Worm (Caenorhabditis elegans) whole organism, L2 larva: ENCODE measurements around the gene srg-45.

ENCODE experiments used
- C34F6.9 ChIP-seq: fragments of 150-350 bp; optimal IDR thresholded peaks from 2 replicates; lab custom pipeline; 2014; ENCODE audit warnings: missing biosample characterization, missing genetic modification characterization
- F13H6.1 ChIP-seq: sonication (generic microtip); optimal IDR thresholded peaks from 2 replicates; lab custom pipeline; 2016; ENCODE audit warnings: missing genetic modification characterization, missing compliant biosample characterization
- R02D3.7 ChIP-seq: fragments of 150-350 bp; optimal IDR thresholded peaks from 2 replicates; lab custom pipeline; 2014; ENCODE audit warnings: missing biosample characterization, missing genetic modification characterization
- Y55F3AM.14 ChIP-seq: fragments of 200-800 bp; sonication (Bioruptor generic); optimal IDR thresholded peaks from 2 replicates; lab custom pipeline; 2018; ENCODE audit warnings: mild to moderate bottlenecking, missing genetic modification characterization, missing compliant biosample characterization
- ZK546.5 ChIP-seq: sonication (generic microtip); optimal IDR thresholded peaks from 2 replicates; lab custom pipeline; 2017; ENCODE audit warnings: missing biosample characterization, missing genetic modification characterization
- alr-1 ChIP-seq: fragments of 150-350 bp; optimal IDR thresholded peaks from 2 replicates; lab custom pipeline; 2014; ENCODE audit warnings: missing biosample characterization, missing genetic modification characterization
- aly-2 ChIP-seq: fragments of 150-350 bp; optimal IDR thresholded peaks from 2 replicates; lab custom pipeline; 2014; ENCODE audit warnings: missing biosample characterization, missing genetic modification characterization
- ama-1 ChIP-seq: fragments of 150-350 bp; optimal IDR thresholded peaks from 2 replicates; lab custom pipeline; 2018; ENCODE audit warnings: inconsistent platforms
- blmp-1 ChIP-seq: sonication (generic microtip); optimal IDR thresholded peaks from 2 replicates; lab custom pipeline; 2017; ENCODE audit warnings: missing genetic modification characterization, mild to moderate bottlenecking, missing compliant biosample characterization, antibody characterized with exemption, moderate library complexity; ENCODE audit not compliant: insufficient read depth
- ceh-16 ChIP-seq: fragments of 150-350 bp; optimal IDR thresholded peaks from 2 replicates; lab custom pipeline; 2014; ENCODE audit warnings: missing biosample characterization, missing genetic modification characterization
- ceh-82 ChIP-seq: fragments of 150-350 bp; optimal IDR thresholded peaks from 2 replicates; lab custom pipeline; 2014; ENCODE audit warnings: missing biosample characterization, missing genetic modification characterization
- crh-2 ChIP-seq: sonication (generic microtip); optimal IDR thresholded peaks from 2 replicates; lab custom pipeline; 2017; ENCODE audit warnings: missing biosample characterization, missing genetic modification characterization
- dmd-4 ChIP-seq: sonication (generic microtip); optimal IDR thresholded peaks from 2 replicates; lab custom pipeline; 2017; ENCODE audit warnings: missing biosample characterization, missing genetic modification characterization
- egl-27 ChIP-seq: sonication (generic microtip); optimal IDR thresholded peaks from 3 replicates; lab custom pipeline; 2017; ENCODE audit warnings: missing biosample characterization, missing genetic modification reagents, missing genetic modification characterization
- elt-1 ChIP-seq: fragments of 150-350 bp; optimal IDR thresholded peaks from 2 replicates; lab custom pipeline; 2014; ENCODE audit warnings: missing biosample characterization, missing genetic modification characterization
- fos-1 ChIP-seq: fragments of 150-350 bp; optimal IDR thresholded peaks from 2 replicates; lab custom pipeline; 2014; ENCODE audit warnings: missing biosample characterization, missing genetic modification characterization
- gmeb-1 ChIP-seq: fragments of 150-350 bp; optimal IDR thresholded peaks from 2 replicates; lab custom pipeline; 2014; ENCODE audit warnings: missing biosample characterization, missing genetic modification characterization
- lin-11 ChIP-seq: fragments of 150-350 bp; sonication (generic microtip); optimal IDR thresholded peaks from 2 replicates; lab custom pipeline; 2014; ENCODE audit warnings: missing biosample characterization, missing genetic modification characterization, inconsistent platforms, mixed read lengths
- lin-13 ChIP-seq: fragments of 150-350 bp; optimal IDR thresholded peaks from 2 replicates; lab custom pipeline; 2014; ENCODE audit warnings: missing biosample characterization, missing genetic modification reagents, missing genetic modification characterization
- lin-39 ChIP-seq: fragments of 150-350 bp; optimal IDR thresholded peaks from 2 replicates; lab custom pipeline; 2014; ENCODE audit warnings: missing biosample characterization, missing genetic modification reagents, missing genetic modification characterization
- lsy-2 ChIP-seq, 2 experiments: fragments of 150-350 bp in 1 of 2; sonication (generic microtip) in 1 of 2; optimal IDR thresholded peaks; 2 replicates each; lab custom pipeline; 2014 to 2017; ENCODE audit warnings: missing biosample characterization in 2 of 2, missing genetic modification characterization in 2 of 2
- mab-5 ChIP-seq: fragments of 150-350 bp; optimal IDR thresholded peaks from 2 replicates; lab custom pipeline; 2014; ENCODE audit warnings: missing biosample characterization, missing genetic modification characterization
- mbf-1 ChIP-seq: sonication (generic microtip); optimal IDR thresholded peaks from 2 replicates; lab custom pipeline; 2017; ENCODE audit warnings: missing biosample characterization, missing genetic modification characterization
- mdl-1 ChIP-seq, 2 experiments: fragments of 150-350 bp in 1 of 2; sonication (generic microtip) in 1 of 2; optimal IDR thresholded peaks; 2 replicates each; lab custom pipeline; 2017; ENCODE audit warnings: missing biosample characterization in 2 of 2, missing genetic modification characterization in 2 of 2
- nhr-10 ChIP-seq: sonication (generic microtip); optimal IDR thresholded peaks from 2 replicates; lab custom pipeline; 2017; ENCODE audit warnings: missing biosample characterization, missing genetic modification characterization
- nhr-11 ChIP-seq: fragments of 150-350 bp; optimal IDR thresholded peaks from 2 replicates; lab custom pipeline; 2014; ENCODE audit warnings: missing biosample characterization, missing genetic modification characterization
- nhr-12 ChIP-seq: fragments of 150-350 bp; optimal IDR thresholded peaks from 2 replicates; lab custom pipeline; 2014; ENCODE audit warnings: missing biosample characterization, missing genetic modification characterization
- nhr-129 ChIP-seq: fragments of 150-350 bp; optimal IDR thresholded peaks from 2 replicates; lab custom pipeline; 2014; ENCODE audit warnings: missing biosample characterization, missing genetic modification characterization
- nhr-21 ChIP-seq: fragments of 150-350 bp; optimal IDR thresholded peaks from 2 replicates; lab custom pipeline; 2014; ENCODE audit warnings: missing biosample characterization, missing genetic modification characterization
- nhr-23 ChIP-seq: fragments of 150-350 bp; optimal IDR thresholded peaks from 2 replicates; lab custom pipeline; 2014; ENCODE audit warnings: missing biosample characterization, missing genetic modification reagents, missing genetic modification characterization
- nhr-237 ChIP-seq: fragments of 150-350 bp; optimal IDR thresholded peaks from 2 replicates; lab custom pipeline; 2014; ENCODE audit warnings: missing biosample characterization, missing genetic modification characterization
- nhr-25 ChIP-seq: fragments of 150-350 bp; sonication (generic microtip); optimal IDR thresholded peaks from 3 replicates; lab custom pipeline; 2014; ENCODE audit warnings: missing biosample characterization, missing genetic modification characterization
- nhr-6 ChIP-seq: fragments of 150-350 bp; optimal IDR thresholded peaks from 2 replicates; lab custom pipeline; 2014; ENCODE audit warnings: missing biosample characterization, missing genetic modification characterization
- nhr-77 ChIP-seq: fragments of 150-350 bp; optimal IDR thresholded peaks from 2 replicates; lab custom pipeline; 2014; ENCODE audit warnings: missing biosample characterization, missing genetic modification characterization
- peb-1 ChIP-seq: fragments of 150-350 bp; optimal IDR thresholded peaks from 2 replicates; lab custom pipeline; 2014; ENCODE audit warnings: missing biosample characterization, missing genetic modification characterization
- sem-4 ChIP-seq: fragments of 150-350 bp; optimal IDR thresholded peaks from 2 replicates; lab custom pipeline; 2014; ENCODE audit warnings: missing biosample characterization, missing genetic modification reagents, missing genetic modification characterization
- skn-1 ChIP-seq: sonication (generic microtip); optimal IDR thresholded peaks from 2 replicates; lab custom pipeline; 2017; ENCODE audit warnings: missing biosample characterization, missing genetic modification characterization
- sma-3 ChIP-seq: sonication (generic microtip); optimal IDR thresholded peaks from 2 replicates; lab custom pipeline; 2016; ENCODE audit warnings: missing genetic modification reagents, missing genetic modification characterization, missing compliant biosample characterization
- sma-9 ChIP-seq, 2 experiments: fragments of 150-350 bp in 1 of 2; sonication (generic microtip) in 1 of 2; optimal IDR thresholded peaks; 2 replicates each; lab custom pipeline; 2014 to 2016; ENCODE audit warnings: missing genetic modification characterization in 2 of 2, mild to moderate bottlenecking in 1 of 2, missing biosample characterization in 1 of 2, missing compliant biosample characterization in 1 of 2, missing genetic modification reagents in 1 of 2, moderate library complexity in 1 of 2
- snpc-4 ChIP-seq: fragments of 150-350 bp; optimal IDR thresholded peaks from 2 replicates; lab custom pipeline; 2014; ENCODE audit warnings: missing biosample characterization, missing genetic modification characterization
- unc-55 ChIP-seq: fragments of 150-350 bp; sonication (generic microtip); optimal IDR thresholded peaks from 3 replicates; lab custom pipeline; 2014; ENCODE audit warnings: missing biosample characterization, missing genetic modification reagents, missing genetic modification characterization
- unc-62 ChIP-seq: fragments of 150-350 bp; optimal IDR thresholded peaks from 2 replicates; lab custom pipeline; 2014; ENCODE audit warnings: missing biosample characterization, missing genetic modification reagents, missing genetic modification characterization
- zag-1 ChIP-seq: fragments of 150-350 bp; optimal IDR thresholded peaks from 2 replicates; lab custom pipeline; 2014; ENCODE audit warnings: missing biosample characterization, missing genetic modification characterization
- ztf-11 ChIP-seq: sonication (generic microtip); optimal IDR thresholded peaks from 2 replicates; lab custom pipeline; 2017; ENCODE audit warnings: missing biosample characterization, missing genetic modification characterization
- ztf-4 ChIP-seq: fragments of 150-350 bp; optimal IDR thresholded peaks from 2 replicates; lab custom pipeline; 2014; ENCODE audit warnings: missing biosample characterization, missing genetic modification characterization

srg-45 gene

ce11 chrV:12334387-12334786 lies 27.1 kb downstream of the srg-45 start:
- TF ChIP-seq ztf-4 (tag; lab: Kevin White, UChicago) (no peak), nhr-129 (tag; lab: Kevin White, UChicago) (peak; percentile 37), C34F6.9 (tag; lab: Kevin White, UChicago) (peak; percentile 2), lsy-2 (tag; optimal IDR thresholded peaks at IDR 0.05; lab: Kevin White, UChicago) (peak in 1 of 2 experiments; percentile 49)

- no peak for TF ChIP-seq peb-1 (tag; lab: Kevin White, UChicago)
- no peak for TF ChIP-seq alr-1
- TF ChIP-seq, all 48 proteins: peak for 0
Measured at ce11 chrV:12337894-12338293, 30.6 kb downstream of the srg-45 start, which contains the start of gene twk-13. Gene twk-13, minus strand, starts transcription at chrV:12337994.

- no peak for TF ChIP-seq alr-1
- TF ChIP-seq crh-2: peak; percentile 97
- peak; percentile 92 for TF ChIP-seq lin-13 (GFP tag; lab: Kevin White, UChicago)
- no peak for TF ChIP-seq nhr-10 (tag; lab: Kevin White, UChicago)
- peak; percentile 16 for TF ChIP-seq Y55F3AM.14 (GFP tag; lab: Kevin White, UChicago)
- TF ChIP-seq ceh-82 (tag; lab: Kevin White, UChicago): no peak
- TF ChIP-seq gmeb-1 (tag; lab: Kevin White, UChicago): peak; percentile 99
- TF ChIP-seq mab-5 (tag; lab: Kevin White, UChicago): peak; percentile 91
- TF ChIP-seq blmp-1 (tag; lab: Kevin White, UChicago): peak; percentile 26
- TF ChIP-seq nhr-77 (tag; lab: Kevin White, UChicago): peak; percentile 53
- TF ChIP-seq ztf-4 (tag; lab: Kevin White, UChicago): peak; percentile 61
- peak; percentile 44 for TF ChIP-seq mbf-1
- TF ChIP-seq unc-62 (GFP tag; lab: Kevin White, UChicago): peak; percentile 60
- peak; percentile 98 for TF ChIP-seq unc-55 (GFP tag; lab: Kevin White, UChicago)
- peak; percentile 94 for TF ChIP-seq sma-3
- no peak for TF ChIP-seq nhr-12 (tag; lab: Kevin White, UChicago)
- TF ChIP-seq F13H6.1: peak; percentile 90
- peak in 1 of 2 experiments; percentile 62 for TF ChIP-seq mdl-1 (tag; optimal IDR thresholded peaks at IDR 0.05; lab: Kevin White, UChicago)
- TF ChIP-seq dmd-4 (tag; lab: Kevin White, UChicago): peak; percentile 56
- TF ChIP-seq elt-1 (tag; lab: Kevin White, UChicago): no peak
- peak; percentile 98 for TF ChIP-seq sma-9 (GFP tag; optimal IDR thresholded peaks at IDR 0.05; lab: Kevin White, UChicago)
- no peak for TF ChIP-seq sma-9 (tag; optimal IDR thresholded peaks at IDR 0.05; lab: Kevin White, UChicago)
- no peak for TF ChIP-seq ztf-11 (tag; lab: Kevin White, UChicago)
- no peak for TF ChIP-seq nhr-23 (tag; lab: Kevin White, UChicago)
- peak; percentile 82 for TF ChIP-seq nhr-129 (tag; lab: Kevin White, UChicago)
- peak; percentile 70 for TF ChIP-seq R02D3.7 (tag; lab: Kevin White, UChicago)
- TF ChIP-seq nhr-21 (tag; lab: Kevin White, UChicago): peak; percentile 90
- TF ChIP-seq aly-2: no peak
- TF ChIP-seq lsy-2 (tag; optimal IDR thresholded peaks at IDR 0.05; lab: Kevin White, UChicago): peak; percentile 91 to 97
- TF ChIP-seq ZK546.5: peak; percentile 51
- TF ChIP-seq snpc-4 (tag; lab: Kevin White, UChicago): peak; percentile 85
- TF ChIP-seq lin-39 (tag; lab: Kevin White, UChicago): no peak
- peak; percentile 55 for TF ChIP-seq ceh-16 (tag; lab: Kevin White, UChicago)
- TF ChIP-seq ama-1 (lab: Kevin White, UChicago): peak; percentile 73
- peak; percentile 75 for TF ChIP-seq lin-11 (tag; lab: Kevin White, UChicago)
- no peak for TF ChIP-seq peb-1 (tag; lab: Kevin White, UChicago)
- no peak for TF ChIP-seq nhr-11 (tag; lab: Kevin White, UChicago)
- TF ChIP-seq C34F6.9 (tag; lab: Kevin White, UChicago): peak; percentile 97
- peak; percentile 39 for TF ChIP-seq zag-1 (tag; lab: Kevin White, UChicago)
- TF ChIP-seq skn-1 (tag; lab: Kevin White, UChicago): peak; percentile 48
- peak; percentile 89 for TF ChIP-seq egl-27 (tag; lab: Kevin White, UChicago)
- TF ChIP-seq nhr-237: peak; percentile 65
- peak; percentile 68 for TF ChIP-seq fos-1 (tag; lab: Kevin White, UChicago)
- TF ChIP-seq nhr-25 (tag; lab: Kevin White, UChicago): peak; percentile 95
- peak; percentile 96 for TF ChIP-seq sem-4 (tag; lab: Kevin White, UChicago)
- TF ChIP-seq nhr-6 (tag; lab: Kevin White, UChicago): no peak
Measured at ce11 chrV:12343419-12343969, 36.2 kb downstream of the srg-45 start, which contains the start of gene tomm-20. Gene tomm-20, minus strand, starts transcription at chrV:12343469.
